Fruit fly (Drosophila melanogaster): ENCODE measurements around the gene CG14137.

Gene CG14137

dm6 chr3L:11561946-11562760 is 37.7 kb downstream of the CG14137 start, which contains the start of the genes CG7394 and Mob2 (continued):
- TF ChIP-seq abd-A (tag; optimal IDR thresholded peaks at IDR 0.05) (peak; percentile 75), pnt (GFP tag; optimal IDR thresholded peaks at IDR 0.05) (peak; percentile 37), CG5245 (GFP tag; optimal IDR thresholded peaks at IDR 0.05) (peak; percentile 71), CG7786 (GFP tag; optimal IDR thresholded peaks at IDR 0.05) (peak; percentile 84), crc (GFP tag; optimal IDR thresholded peaks at IDR 0.05) (peak; percentile 60), Neu2 (GFP tag; optimal IDR thresholded peaks at IDR 0.05; ENCODE audit: borderline replicate concordance) (peak; percentile 60), CG6175 (GFP tag; IDR thresholded peaks at IDR 0.05) (peak; percentile 83), Max (GFP tag; optimal IDR thresholded peaks at IDR 0.05) (peak; percentile 91), CG3281 (GFP tag; optimal IDR thresholded peaks at IDR 0.05) (peak; percentile 87), sd (tag; optimal IDR thresholded peaks at IDR 0.05) (peak; percentile 58), CG12659 (GFP tag; optimal IDR thresholded peaks at IDR 0.05) (peak; percentile 92), CG12299 (tag; optimal IDR thresholded peaks at IDR 0.05) (peak; percentile 84), sens (GFP tag) (peak; percentile 97), CG5180 (GFP tag; optimal IDR thresholded peaks at IDR 0.05) (peak; percentile 73), CG9727 (GFP tag; optimal IDR thresholded peaks at IDR 0.05) (peak; percentile 93), CG11723 (GFP tag; optimal IDR thresholded peaks at IDR 0.05) (peak; percentile 67), amos (GFP tag; IDR thresholded peaks at IDR 0.05; ENCODE audit: partially characterized antibody) (peak; percentile 80; the same call in 1 of the 2 replicates), Bdp1 (GFP tag; optimal IDR thresholded peaks at IDR 0.05) (peak; percentile 80), NfI (GFP tag; optimal IDR thresholded peaks at IDR 0.05) (peak; percentile 83), NFAT (GFP tag; IDR thresholded peaks at IDR 0.05) (peak; percentile 91), al (GFP tag; IDR thresholded peaks at IDR 0.05) (peak; percentile 86), CG17568 (GFP tag; optimal IDR thresholded peaks at IDR 0.05) (peak; percentile 74), ftz-f1 (GFP tag; optimal IDR thresholded peaks at IDR 0.05) (no peak), Sry-δ (GFP tag; optimal IDR thresholded peaks at IDR 0.05) (peak; percentile 84), dmrt11E (tag; optimal IDR thresholded peaks at IDR 0.05) (peak; percentile 83), nau (GFP tag; optimal IDR thresholded peaks at IDR 0.05) (peak; percentile 63), dan (GFP tag; IDR thresholded peaks at IDR 0.05) (no peak; the same call in 1 of the 2 replicates), ab (GFP tag; optimal IDR thresholded peaks at IDR 0.05) (no peak), Spps (tag; optimal IDR thresholded peaks at IDR 0.05) (peak; percentile 37), Poxn (GFP tag; IDR thresholded peaks at IDR 0.05) (peak; percentile 79), ara (GFP tag; IDR thresholded peaks at IDR 0.05) (peak; percentile 91), NC2α (GFP tag; optimal IDR thresholded peaks at IDR 0.05) (peak; percentile 17), Bteb2 (GFP tag; optimal IDR thresholded peaks at IDR 0.05) (peak; percentile 85), chn (GFP tag; optimal IDR thresholded peaks at IDR 0.05) (peak; percentile 85), gfzf (GFP tag; optimal IDR thresholded peaks at IDR 0.05) (peak; percentile 42), row (GFP tag; IDR thresholded peaks at IDR 0.05) (peak; percentile 96), CG30403 (GFP tag; optimal IDR thresholded peaks at IDR 0.05) (peak; percentile 93), CG7928 (GFP tag; optimal IDR thresholded peaks at IDR 0.05) (peak; percentile 94), slou (GFP tag; optimal IDR thresholded peaks at IDR 0.05) (peak; percentile 88), CG9876 (GFP tag; optimal IDR thresholded peaks at IDR 0.05) (peak; percentile 58), CG3847 (GFP tag; IDR thresholded peaks at IDR 0.05) (peak; percentile 89), Hmr (GFP tag; optimal IDR thresholded peaks at IDR 0.05) (peak; percentile 88), CG30020 (tag; optimal IDR thresholded peaks at IDR 0.05) (peak; percentile 73), chinmo (GFP tag; IDR thresholded peaks at IDR 0.05; ENCODE audit: partially characterized antibody) (peak; percentile 76; the same call in 2 of the 4 replicates), HLHmδ (GFP tag; optimal IDR thresholded peaks at IDR 0.05) (no peak), twi (tag; optimal IDR thresholded peaks at IDR 0.05) (peak; percentile 80), CG6854 (GFP tag; optimal IDR thresholded peaks at IDR 0.05) (no peak), Hey (tag; optimal IDR thresholded peaks at IDR 0.05) (peak; percentile 67), Oli (tag; optimal IDR thresholded peaks at IDR 0.05) (peak; percentile 86)

Data from whole organism, embryonic.